Fruit fly (Drosophila melanogaster) whole organism, prepupa: Measurements from ENCODE around the gene msps.

ENCODE experiments used
- CG10631 ChIP-seq: fragments of 200-800 bp; sonication (Bioruptor generic); optimal IDR thresholded peaks from 2 replicates; lab custom pipeline; 2016; ENCODE audit warnings: missing biosample characterization, missing genetic modification characterization
- CG10669 ChIP-seq: fragments of 200-800 bp; sonication (Bioruptor generic); optimal IDR thresholded peaks from 3 replicates; lab custom pipeline; 2018; ENCODE audit warnings: missing biosample characterization, mild to moderate bottlenecking, missing genetic modification characterization, moderate library complexity
- CG11902 ChIP-seq: fragments of 200-800 bp; sonication (Bioruptor generic); optimal IDR thresholded peaks from 3 replicates; lab custom pipeline; 2016; ENCODE audit warnings: missing biosample characterization, missing genetic modification characterization
- CG1621 ChIP-seq: fragments of 200-800 bp; sonication (Bioruptor generic); optimal IDR thresholded peaks from 3 replicates; lab custom pipeline; 2018; ENCODE audit warnings: missing biosample characterization, mild to moderate bottlenecking, missing genetic modification characterization
- CG16779 ChIP-seq: fragments of 200-800 bp; sonication (Bioruptor generic); optimal IDR thresholded peaks from 3 replicates; lab custom pipeline; 2017; ENCODE audit warnings: missing biosample characterization, mild to moderate bottlenecking, missing genetic modification characterization
- CG31627 ChIP-seq: fragments of 200-800 bp; sonication (Bioruptor generic); optimal IDR thresholded peaks from 3 replicates; lab custom pipeline; 2016; ENCODE audit warnings: missing biosample characterization, missing genetic modification characterization
- CG4318 ChIP-seq: fragments of 200-800 bp; sonication (Bioruptor generic); optimal IDR thresholded peaks from 3 replicates; lab custom pipeline; 2017; ENCODE audit warnings: missing biosample characterization, mild to moderate bottlenecking, missing genetic modification characterization
- CG6163 ChIP-seq: fragments of 200-800 bp; sonication (Bioruptor generic); IDR thresholded peaks from 3 replicates; pipeline ENCODE4 v1.3.6; 2022; ENCODE audit warnings: missing biosample characterization, missing genetic modification characterization
- CG6276 ChIP-seq: fragments of 200-800 bp; sonication (Bioruptor generic); optimal IDR thresholded peaks from 2 replicates; lab custom pipeline; 2017; ENCODE audit warnings: missing biosample characterization, mild to moderate bottlenecking, missing genetic modification characterization
- CG6792 ChIP-seq: fragments of 200-800 bp; sonication (Bioruptor generic); optimal IDR thresholded peaks from 3 replicates; lab custom pipeline; 2016; ENCODE audit warnings: missing biosample characterization, missing genetic modification characterization
- CG6808 ChIP-seq: fragments of 200-800 bp; sonication (Bioruptor generic); optimal IDR thresholded peaks from 3 replicates; lab custom pipeline; 2017; ENCODE audit warnings: missing biosample characterization, missing genetic modification characterization, mild to moderate bottlenecking, moderate library complexity, missing genetic modification reagents
- CG6854 ChIP-seq: fragments of 200-800 bp; sonication (Bioruptor generic); optimal IDR thresholded peaks from 2 replicates; lab custom pipeline; 2017; ENCODE audit warnings: missing biosample characterization, mild to moderate bottlenecking, missing genetic modification characterization
- CG8319 ChIP-seq: fragments of 200-800 bp; sonication (Bioruptor generic); optimal IDR thresholded peaks from 3 replicates; lab custom pipeline; 2016; ENCODE audit warnings: missing biosample characterization, missing genetic modification characterization
- CG9139 ChIP-seq: fragments of 200-800 bp; sonication (Bioruptor generic); optimal IDR thresholded peaks from 3 replicates; lab custom pipeline; 2017; ENCODE audit warnings: missing biosample characterization, mild to moderate bottlenecking, missing genetic modification characterization
- Eip75B ChIP-seq: fragments of 200-800 bp; sonication (Bioruptor generic); optimal IDR thresholded peaks from 3 replicates; lab custom pipeline; 2016; ENCODE audit warnings: missing biosample characterization, missing genetic modification characterization
- Eip78C ChIP-seq: fragments of 200-800 bp; sonication (Bioruptor generic); peaks from one replicate; lab custom pipeline; 2016; ENCODE audit warnings: missing biosample characterization, missing genetic modification characterization
- Ets21C ChIP-seq: fragments of 200-800 bp; sonication (Bioruptor generic); optimal IDR thresholded peaks from 3 replicates; lab custom pipeline; 2016; ENCODE audit warnings: missing biosample characterization, missing genetic modification characterization
- Ets96B ChIP-seq: fragments of 200-800 bp; optimal IDR thresholded peaks from 2 replicates; lab custom pipeline; 2019; ENCODE audit warnings: missing biosample characterization, mild to moderate bottlenecking, missing genetic modification characterization, moderate library complexity
- Hr38 ChIP-seq: sonication (Bioruptor generic); optimal IDR thresholded peaks from 2 replicates; lab custom pipeline; 2016; ENCODE audit warnings: missing biosample characterization, missing genetic modification characterization
- Lpt ChIP-seq: fragments of 200-800 bp; sonication (Bioruptor generic); optimal IDR thresholded peaks from 3 replicates; lab custom pipeline; 2016; ENCODE audit warnings: missing biosample characterization, missing genetic modification characterization
- Sox102F ChIP-seq: fragments of 200-800 bp; sonication (Bioruptor generic); optimal IDR thresholded peaks from 2 replicates; lab custom pipeline; 2016; ENCODE audit warnings: missing biosample characterization, mild to moderate bottlenecking, missing genetic modification characterization
- Sox14 ChIP-seq: fragments of 200-800 bp; sonication (Bioruptor generic); optimal IDR thresholded peaks from 3 replicates; lab custom pipeline; 2016; ENCODE audit warnings: missing biosample characterization, missing genetic modification characterization
- Sox15 ChIP-seq: fragments of 200-800 bp; sonication (Bioruptor generic); optimal IDR thresholded peaks from 3 replicates; lab custom pipeline; 2016; ENCODE audit warnings: missing biosample characterization, missing genetic modification characterization
- acj6 ChIP-seq: fragments of 200-800 bp; sonication (Bioruptor generic); optimal IDR thresholded peaks from 3 replicates; lab custom pipeline; 2016; ENCODE audit warnings: missing biosample characterization, missing genetic modification characterization
- cyc ChIP-seq: fragments of 200-800 bp; sonication (Bioruptor generic); optimal IDR thresholded peaks from 3 replicates; lab custom pipeline; 2016; ENCODE audit warnings: missing biosample characterization, missing genetic modification characterization
- dsx ChIP-seq: fragments of 200-800 bp; optimal IDR thresholded peaks from 3 replicates; lab custom pipeline; 2019; ENCODE audit warnings: missing biosample characterization, mild to moderate bottlenecking, missing genetic modification characterization, moderate library complexity; ENCODE audit not compliant: poor library complexity, severe bottlenecking
- fd59A ChIP-seq: fragments of 200-800 bp; sonication (Bioruptor generic); optimal IDR thresholded peaks from 2 replicates; lab custom pipeline; 2017; ENCODE audit warnings: missing biosample characterization, mild to moderate bottlenecking, missing genetic modification characterization, missing genetic modification reagents
- net ChIP-seq: fragments of 200-800 bp; sonication (Bioruptor generic); optimal IDR thresholded peaks from 3 replicates; lab custom pipeline; 2016; ENCODE audit warnings: missing biosample characterization, missing genetic modification characterization
- salr ChIP-seq, 2 experiments: fragments of 200-800 bp; sonication (Bioruptor generic); optimal IDR thresholded peaks; 3 replicates each; lab custom pipeline; 2016 to 2018; ENCODE audit warnings: missing biosample characterization in 2 of 2, missing genetic modification characterization in 2 of 2, mild to moderate bottlenecking in 1 of 2
- spab ChIP-seq: fragments of 200-800 bp; sonication (Bioruptor generic); optimal IDR thresholded peaks from 2 replicates; lab custom pipeline; 2017; ENCODE audit warnings: missing biosample characterization, mild to moderate bottlenecking, missing genetic modification characterization, missing genetic modification reagents
- ss ChIP-seq, 2 experiments: fragments of 200-800 bp; sonication (Bioruptor generic); optimal IDR thresholded peaks; 2 replicates in 1 of 2; 3 replicates in 1 of 2; lab custom pipeline; 2017 to 2018; ENCODE audit warnings: mild to moderate bottlenecking in 2 of 2, missing biosample characterization in 2 of 2, missing genetic modification characterization in 2 of 2, moderate library complexity in 1 of 2
- svp ChIP-seq: fragments of 200-800 bp; sonication (Bioruptor generic); peaks from one replicate; lab custom pipeline; 2016; ENCODE audit warnings: missing biosample characterization, missing genetic modification characterization
- topi ChIP-seq: fragments of 200-800 bp; sonication (Bioruptor generic); optimal IDR thresholded peaks from 3 replicates; lab custom pipeline; 2016; ENCODE audit warnings: missing biosample characterization, missing genetic modification characterization
- vri ChIP-seq: fragments of 200-800 bp; sonication (Bioruptor generic); optimal IDR thresholded peaks from 3 replicates; lab custom pipeline; 2016; ENCODE audit warnings: missing biosample characterization, mild to moderate bottlenecking, missing genetic modification characterization

msps gene

dm6 chr3R:16034186-16034585 is 16.4 kb upstream of the msps start:
- TF ChIP-seq Sox14 (GFP tag; lab: Kevin White, UChicago) = no peak
- TF ChIP-seq CG1621 (tag; lab: Kevin White, UChicago) = no peak
- TF ChIP-seq CG11902 (GFP tag; lab: Kevin White, UChicago) = no peak
- TF ChIP-seq Hr38 (GFP tag; lab: Kevin White, UChicago) = no peak
- no peak for TF ChIP-seq CG6854 (GFP tag; lab: Kevin White, UChicago)
- TF ChIP-seq acj6 (GFP tag; lab: Kevin White, UChicago) = no peak
- TF ChIP-seq CG6276 = no peak
- no peak for TF ChIP-seq Lpt (GFP tag; lab: Kevin White, UChicago)
- TF ChIP-seq salr (GFP tag; optimal IDR thresholded peaks at IDR 0.05; lab: Kevin White, UChicago) = no peak
- no peak for TF ChIP-seq cyc (GFP tag; lab: Kevin White, UChicago)
- TF ChIP-seq Eip75B (GFP tag; lab: Kevin White, UChicago) = no peak
- TF ChIP-seq CG6163 (GFP tag; lab: Robert Waterston, UW) = no peak
- TF ChIP-seq Ets96B (tag; lab: Kevin White, UChicago) = no peak
- no peak for TF ChIP-seq fd59A (GFP tag; lab: Kevin White, UChicago)
- no peak for TF ChIP-seq CG9139 (GFP tag; lab: Kevin White, UChicago)
- TF ChIP-seq vri (GFP tag; lab: Kevin White, UChicago) = no peak

DNA sequence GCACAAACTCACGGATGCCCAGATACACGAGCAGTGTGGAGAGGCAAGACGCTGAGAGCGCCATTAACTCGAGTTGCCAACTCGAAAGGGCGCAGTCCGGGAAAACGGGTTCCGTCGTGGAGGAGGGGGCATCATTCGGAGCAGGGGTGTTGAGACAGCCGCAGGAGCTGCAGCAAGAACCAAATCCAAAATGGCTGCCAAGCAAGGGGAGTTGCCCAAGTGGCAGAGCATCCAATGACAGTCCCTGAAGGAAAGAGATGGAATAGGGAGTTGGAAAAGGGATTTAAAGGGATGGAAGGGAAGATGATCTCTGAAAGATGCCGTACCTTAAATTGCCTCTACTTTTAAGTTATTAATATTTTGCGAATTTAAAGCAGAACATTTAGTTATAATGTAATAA is 12.6 kb upstream of the msps start:
- TF ChIP-seq Eip78C = peak; percentile 17
- peak; percentile 32 for TF ChIP-seq CG1621 (tag; lab: Kevin White, UChicago)
- TF ChIP-seq Sox15 (GFP tag; lab: Kevin White, UChicago) = no peak
- 0 out of 3 replicates have a peak, but pooled peaks have one; percentile 29 for TF ChIP-seq CG6163 (GFP tag; lab: Robert Waterston, UW)
- no peak for TF ChIP-seq CG31627 (GFP tag; lab: Kevin White, UChicago)

DNA sequence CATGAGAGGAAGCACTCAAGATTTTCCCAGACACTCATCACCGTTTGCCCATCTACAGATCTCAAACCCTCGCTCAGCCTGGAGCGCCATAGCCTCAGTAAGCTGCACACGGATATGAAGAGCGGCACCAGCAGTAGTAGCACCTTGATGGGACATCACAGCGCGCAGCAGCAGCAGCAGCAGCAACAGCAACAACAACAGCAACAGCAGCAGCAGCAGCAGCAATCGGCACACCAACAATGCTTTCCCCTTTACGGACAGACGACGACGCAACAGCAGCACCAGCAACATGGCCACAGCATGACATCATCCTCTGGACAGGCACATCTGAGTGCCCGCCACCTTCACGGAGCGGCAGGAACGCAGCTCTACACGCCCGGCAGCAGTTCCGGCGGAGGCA is 11.0 kb upstream of the msps start:
- no peak for TF ChIP-seq spab (GFP tag; lab: Kevin White, UChicago)
- TF ChIP-seq Eip75B (GFP tag; lab: Kevin White, UChicago) = no peak
- TF ChIP-seq Lpt (GFP tag; lab: Kevin White, UChicago) = no peak
- TF ChIP-seq CG11902 (GFP tag; lab: Kevin White, UChicago) = no peak
- no peak for TF ChIP-seq CG6808 (GFP tag; lab: Kevin White, UChicago)
- TF ChIP-seq fd59A (GFP tag; lab: Kevin White, UChicago) = no peak
- TF ChIP-seq CG31627 (GFP tag; lab: Kevin White, UChicago) = no peak
- no peak for TF ChIP-seq ss (GFP tag; optimal IDR thresholded peaks at IDR 0.05; lab: Kevin White, UChicago)
- no peak for TF ChIP-seq topi (GFP tag; lab: Kevin White, UChicago)
- TF ChIP-seq net (GFP tag; lab: Kevin White, UChicago) = no peak
- no peak for TF ChIP-seq CG8319
- no peak for TF ChIP-seq CG10631 (GFP tag; lab: Kevin White, UChicago)
- TF ChIP-seq CG4318 = no peak
- TF ChIP-seq CG10669 (GFP tag; lab: Kevin White, UChicago) = no peak
- TF ChIP-seq Ets21C (GFP tag; lab: Kevin White, UChicago) = no peak
- no peak for TF ChIP-seq Sox102F
- TF ChIP-seq CG16779 (tag; lab: Kevin White, UChicago) = no peak
- no peak for TF ChIP-seq svp (GFP tag; lab: Kevin White, UChicago)
- no peak for TF ChIP-seq dsx (GFP tag; lab: Kevin White, UChicago)
- TF ChIP-seq, all 60 proteins: peak for 0

DNA sequence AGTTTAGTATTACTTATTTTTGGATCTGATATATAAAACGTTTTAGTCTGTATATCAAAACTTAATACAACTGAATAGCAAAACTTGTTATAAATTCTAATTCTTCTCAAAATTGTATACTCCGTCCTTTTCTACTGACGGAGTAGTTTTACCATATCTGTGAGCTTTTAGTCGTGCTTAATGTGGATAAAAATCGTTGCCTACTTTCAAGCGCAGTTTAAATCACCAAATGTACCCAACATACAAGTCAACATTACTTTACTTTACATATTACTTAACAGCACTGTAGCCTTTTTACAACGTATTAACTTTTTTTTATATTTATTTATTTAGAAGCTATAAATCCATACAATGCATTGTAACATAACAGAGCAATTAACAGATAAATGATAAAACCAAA is 9.7 kb upstream of the msps start:
- TF ChIP-seq CG1621 (tag; lab: Kevin White, UChicago) (peak; percentile 63), CG6792 (GFP tag; lab: Kevin White, UChicago) (no peak)
